Worm (Caenorhabditis elegans) whole organism, L4/young adult: ENCODE results near the gene Y43B11AR.1.

ENCODE experiments used
- W03F9.2 ChIP-seq: fragments of 150-350 bp; optimal IDR thresholded peaks from 2 replicates; lab custom pipeline; 2014; ENCODE audit warnings: missing biosample characterization, missing genetic modification characterization
- dao-5 ChIP-seq: sonication (generic microtip); optimal IDR thresholded peaks from 2 replicates; lab custom pipeline; 2016; ENCODE audit warnings: missing genotype, missing genetic modification characterization, moderate library complexity, missing compliant biosample characterization
- him-1 ChIP-seq: sonication (generic microtip); optimal IDR thresholded peaks from 2 replicates; lab custom pipeline; 2016; ENCODE audit warnings: missing genotype, missing genetic modification reagents, missing genetic modification characterization, missing compliant biosample characterization

DNA sequence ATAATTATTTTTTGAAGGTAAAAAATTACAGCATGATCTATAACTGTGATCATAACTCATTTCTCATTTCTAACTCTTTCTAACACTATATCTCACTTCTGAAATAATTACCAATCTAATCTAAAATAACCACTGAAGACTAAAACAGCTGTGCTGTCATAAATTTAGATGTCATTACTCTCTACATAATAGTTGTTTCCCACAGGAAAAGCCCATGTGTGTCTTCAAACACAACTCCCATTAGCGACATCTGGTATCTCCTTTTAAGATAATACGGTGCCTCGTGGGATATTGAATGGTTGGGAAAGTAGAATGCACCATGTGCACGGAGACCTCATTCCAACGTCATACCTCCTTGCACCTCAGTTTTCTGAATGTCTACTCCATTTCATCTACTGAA, 16.3 kb upstream of the Y43B11AR.1 start, which contains the start of gene Y43B11AL.1:
- TF ChIP-seq him-1 (tag; lab: Kevin White, UChicago) (no peak), W03F9.2 (tag; lab: Kevin White, UChicago) (no peak), dao-5 (tag; lab: Kevin White, UChicago) (no peak)
